Fruit fly (Drosophila melanogaster) whole organism: ENCODE measurements around the gene hng3.

Experiments
- CG8478 ChIP-seq: fragments of >200 bp; optimal IDR thresholded peaks from 2 replicates; lab custom pipeline; 2018; ENCODE audit warnings: inconsistent platforms
- Dll ChIP-seq: fragments of >200 bp; optimal IDR thresholded peaks from 2 replicates; lab custom pipeline; 2017
- EcR ChIP-seq, 2 experiments: fragments of >200 bp; optimal IDR thresholded peaks; 2 replicates each; lab custom pipeline; 2017; ENCODE audit warnings: missing biosample characterization in 2 of 2, missing genetic modification characterization in 2 of 2, missing genetic modification reagents in 2 of 2
- pan ChIP-seq: fragments of >200 bp; optimal IDR thresholded peaks from 2 replicates; lab custom pipeline; 2017
- psq ChIP-seq: fragments of >200 bp; optimal IDR thresholded peaks from 2 replicates; lab custom pipeline; 2017
- usp ChIP-seq: fragments of >200 bp; optimal IDR thresholded peaks from 2 replicates; lab custom pipeline; 2017; ENCODE audit warnings: missing biosample characterization, missing genetic modification characterization, mixed read lengths

Gene hng3

dm6 chr3L:690031-690686, 65.1 kb downstream of the hng3 start, which contains the start of the genes CG32483 and RabX6:
Gene CG32483 (minus strand): TSS chr3L:690081.
Gene RabX6 (plus strand): TSS chr3L:690517.
- TF ChIP-seq EcR (GFP tag; optimal IDR thresholded peaks at IDR 0.05; lab: Kevin White, UChicago) (no peak), pan (lab: Kevin White, UChicago) (no peak), Dll (no peak), CG8478 (lab: Kevin White, UChicago) (no peak), psq (lab: Kevin White, UChicago) (no peak), usp (GFP tag; lab: Kevin White, UChicago) (no peak)

dm6 chr3L:687858-688257, 67.4 kb downstream of the hng3 start, which contains the start of gene hiro:
Gene hiro (minus strand): TSS chr3L:687958.
- TF ChIP-seq CG8478 (lab: Kevin White, UChicago) (no peak), usp (GFP tag; lab: Kevin White, UChicago) (no peak), psq (lab: Kevin White, UChicago) (no peak), Dll (no peak), EcR (GFP tag; optimal IDR thresholded peaks at IDR 0.05; lab: Kevin White, UChicago) (no peak), pan (lab: Kevin White, UChicago) (no peak)
